Worm (Caenorhabditis elegans): ENCODE data around the gene Y43F8B.24.

DNA sequence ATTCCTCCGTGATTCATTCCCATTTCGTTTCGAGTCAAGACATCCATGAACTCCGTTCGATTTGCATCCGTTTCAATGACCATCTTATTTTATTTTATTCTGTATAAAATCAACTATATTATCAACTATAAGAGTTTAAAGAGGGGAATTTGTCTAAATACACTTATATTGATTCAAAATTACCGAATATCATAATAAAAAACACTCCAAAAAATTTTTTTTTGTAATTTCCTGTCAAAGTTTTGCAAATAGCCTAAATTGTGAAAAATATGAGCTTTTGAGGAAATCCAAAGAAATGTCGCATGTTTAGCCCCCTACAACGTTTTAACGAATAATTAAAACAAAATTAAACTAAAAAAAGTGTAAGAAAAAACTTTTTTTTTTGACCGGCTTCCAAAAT is 4.8 kb downstream of the Y43F8B.24 start, which contains the start of gene Y43F8B.15:
- TF ChIP-seq nhr-76 (tag; optimal IDR thresholded peaks at IDR 0.05) (no peak), unc-62 (GFP tag; optimal IDR thresholded peaks at IDR 0.05) (no peak), snpc-4 (tag; optimal IDR thresholded peaks at IDR 0.05) (no peak), sptf-1 (tag; optimal IDR thresholded peaks at IDR 0.05) (no peak), mls-2 (tag; optimal IDR thresholded peaks at IDR 0.05) (no peak), hlh-1 (tag; optimal IDR thresholded peaks at IDR 0.05) (no peak), ceh-83 (GFP tag; optimal IDR thresholded peaks at IDR 0.05) (no peak), pha-4 (tag; optimal IDR thresholded peaks at IDR 0.05) (no peak), ceh-43 (GFP tag; optimal IDR thresholded peaks at IDR 0.05) (no peak), sem-2 (GFP tag; optimal IDR thresholded peaks at IDR 0.05) (no peak), nhr-28 (tag; optimal IDR thresholded peaks at IDR 0.05) (no peak), M03D4.4 (tag; optimal IDR thresholded peaks at IDR 0.05) (no peak), ces-1 (GFP tag; optimal IDR thresholded peaks at IDR 0.05) (no peak), mab-5 (tag; optimal IDR thresholded peaks at IDR 0.05) (no peak)
